Worm (Caenorhabditis elegans) whole organism, L1 larva: Measurements from ENCODE around the gene fbxa-182.

Experiments
- alr-1 ChIP-seq: fragments of 200-800 bp; sonication (Bioruptor generic); optimal IDR thresholded peaks from 2 replicates; lab custom pipeline; 2018; ENCODE audit warnings: borderline replicate concordance, mild to moderate bottlenecking, missing genetic modification characterization, missing compliant biosample characterization
- blmp-1 ChIP-seq: fragments of 150-350 bp; optimal IDR thresholded peaks from 2 replicates; lab custom pipeline; 2014; ENCODE audit warnings: missing biosample characterization, missing genetic modification characterization
- dpl-1 ChIP-seq, 3 experiments: fragments of 150-350 bp in 2 of 3; sonication (generic microtip) in 1 of 3; optimal IDR thresholded peaks; 2 replicates each; lab custom pipeline; 2014 to 2017; ENCODE audit warnings: missing biosample characterization in 3 of 3, missing genetic modification characterization in 3 of 3, missing genetic modification reagents in 3 of 3
- fkh-10 ChIP-seq: sonication (generic microtip); optimal IDR thresholded peaks from 2 replicates; lab custom pipeline; 2017; ENCODE audit warnings: missing biosample characterization, missing genetic modification reagents, missing genetic modification characterization
- nhr-11 ChIP-seq: fragments of 150-350 bp; optimal IDR thresholded peaks from 2 replicates; lab custom pipeline; 2014; ENCODE audit warnings: missing biosample characterization, missing genetic modification characterization
- nhr-237 ChIP-seq: fragments of 150-350 bp; optimal IDR thresholded peaks from 2 replicates; lab custom pipeline; 2014; ENCODE audit warnings: missing biosample characterization, missing genetic modification characterization
- nhr-76 ChIP-seq: sonication (generic microtip); optimal IDR thresholded peaks from 2 replicates; lab custom pipeline; 2017; ENCODE audit warnings: missing biosample characterization, missing genetic modification characterization
- pqm-1 ChIP-seq: sonication (generic microtip); optimal IDR thresholded peaks from 3 replicates; lab custom pipeline; 2017; ENCODE audit warnings: missing biosample characterization, missing genetic modification characterization

ce11 chrII:2436757-2437156 is 24.2 kb upstream of the fbxa-182 start:
- TF ChIP-seq dpl-1 (GFP tag; optimal IDR thresholded peaks at IDR 0.05; lab: Kevin White, UChicago) (no peak), nhr-11 (no peak), fkh-10 (GFP tag; lab: Kevin White, UChicago) (no peak), pqm-1 (tag; lab: Kevin White, UChicago) (no peak), nhr-237 (tag; lab: Kevin White, UChicago) (no peak), blmp-1 (tag; lab: Kevin White, UChicago) (peak; percentile 67), alr-1 (tag; lab: Kevin White, UChicago) (no peak), nhr-76 (tag; lab: Kevin White, UChicago) (no peak)
